Fruit fly (Drosophila melanogaster): ENCODE results near the gene IP3K1.

DNA sequence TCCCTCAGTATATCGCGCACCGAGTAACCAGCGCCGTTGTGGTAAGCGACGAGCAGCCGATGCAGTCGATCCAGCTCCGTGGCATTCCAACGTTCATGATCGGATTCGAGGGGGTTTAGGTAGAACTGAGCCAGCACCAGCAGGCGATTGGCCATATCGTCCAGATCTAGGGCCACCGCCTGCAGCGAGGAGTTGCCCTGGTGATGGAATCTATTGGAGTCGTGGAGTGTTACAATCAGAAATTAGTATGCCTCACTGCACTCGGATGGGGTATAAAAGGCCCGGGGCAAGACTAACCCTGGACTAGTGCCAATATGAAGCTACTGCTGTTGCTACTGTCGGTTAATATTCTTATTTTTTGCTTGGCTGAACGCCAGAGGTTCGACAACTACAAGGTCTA, 15.4 kb upstream of the IP3K1 start, which contains the start of gene CG4017:
- TF ChIP-seq usp (GFP tag; optimal IDR thresholded peaks at IDR 0.05) (no peak), psq (optimal IDR thresholded peaks at IDR 0.05) (no peak), CG8478 (optimal IDR thresholded peaks at IDR 0.05) (no peak), Dll (optimal IDR thresholded peaks at IDR 0.05) (no peak), EcR (GFP tag; optimal IDR thresholded peaks at IDR 0.05) (no peak)

Data from whole organism.